ENCODE assay signal across 4 fruit fly cellular contexts in the genomic region with DNA sequence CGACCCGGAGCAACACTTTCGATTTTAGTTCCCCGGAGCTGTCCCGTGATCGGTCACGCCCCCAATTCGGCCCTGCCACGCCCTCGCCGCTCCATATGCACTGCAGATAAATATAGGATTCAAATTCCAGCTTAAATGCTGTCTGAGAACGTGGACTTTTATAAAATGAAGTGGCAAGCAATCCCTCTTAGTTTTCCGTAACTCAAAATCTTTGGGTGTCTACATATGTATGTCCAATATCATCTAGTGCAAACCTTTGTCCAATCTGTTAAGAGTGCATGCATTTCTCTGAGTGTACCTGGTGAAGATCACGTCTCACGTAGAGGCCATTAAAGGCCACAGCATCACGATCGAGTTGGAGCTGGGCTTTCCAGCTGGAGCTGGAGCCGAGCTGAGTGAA.
A peak's percentile ranks its signal among the peaks of the same experiment; 100 is the strongest.
TF ChIP-seq lines count a peak whose summit lies in the region.

No protein-coding gene starts in this region.

- no peak for TF ChIP-seq CTCF in whole organism, embryonic (GFP tag; optimal IDR thresholded peaks at IDR 0.05; lab: Kevin White, UChicago)

TF ChIP-seq in whole organism, embryonic, 481 proteins besides CTCF, POLR2A, EP300 and RAD21:
- TF ChIP-seq oc (tag; optimal IDR thresholded peaks at IDR 0.05; lab: Kevin White, UChicago), result no peak
- no peak for TF ChIP-seq abd-A (tag; optimal IDR thresholded peaks at IDR 0.05; lab: Kevin White, UChicago)
- TF ChIP-seq Drgx (GFP tag; IDR thresholded peaks at IDR 0.05; lab: Robert Waterston, UW), result peak; percentile 32; the same call in 1 of the 2 replicates
- no peak for TF ChIP-seq zen (tag; optimal IDR thresholded peaks at IDR 0.05; lab: Kevin White, UChicago)
- no peak for TF ChIP-seq CG6813 (GFP tag; optimal IDR thresholded peaks at IDR 0.05; lab: Kevin White, UChicago)
- no peak for TF ChIP-seq Mrtf (GFP tag; IDR thresholded peaks at IDR 0.05; lab: Robert Waterston, UW)
- no peak for TF ChIP-seq Atf3 (GFP tag; optimal IDR thresholded peaks at IDR 0.05; lab: Kevin White, UChicago)

TF ChIP-seq in whole organism, prepupa, 60 proteins besides CTCF, POLR2A, EP300 and RAD21 (continues in another document):
- TF ChIP-seq CG4318 (GFP tag; optimal IDR thresholded peaks at IDR 0.05; lab: Kevin White, UChicago), result no peak
- peak; percentile 49 for TF ChIP-seq cyc (GFP tag; optimal IDR thresholded peaks at IDR 0.05; lab: Kevin White, UChicago)
- TF ChIP-seq Blimp-1 (GFP tag; optimal IDR thresholded peaks at IDR 0.05; lab: Kevin White, UChicago), result peak; percentile 46
- TF ChIP-seq CG8319 (GFP tag; optimal IDR thresholded peaks at IDR 0.05; lab: Kevin White, UChicago), result no peak
- peak; percentile 13 for TF ChIP-seq CG34406 (GFP tag; optimal IDR thresholded peaks at IDR 0.05; lab: Kevin White, UChicago)
- peak; percentile 15 for TF ChIP-seq CG7368 (GFP tag; optimal IDR thresholded peaks at IDR 0.05; lab: Kevin White, UChicago)
- TF ChIP-seq ss (GFP tag; optimal IDR thresholded peaks at IDR 0.05; lab: Kevin White, UChicago), result no peak
- TF ChIP-seq vri (GFP tag; optimal IDR thresholded peaks at IDR 0.05; lab: Kevin White, UChicago), result no peak
- no peak for TF ChIP-seq spab (GFP tag; optimal IDR thresholded peaks at IDR 0.05; lab: Kevin White, UChicago)
- peak; percentile 5 for TF ChIP-seq CG11902 (GFP tag; optimal IDR thresholded peaks at IDR 0.05; lab: Kevin White, UChicago)
- 0 out of 2 replicates have a peak, but pooled peaks have one; percentile 26 for TF ChIP-seq CG11294 (GFP tag; IDR thresholded peaks at IDR 0.05; lab: Robert Waterston, UW)
- TF ChIP-seq esn (GFP tag; optimal IDR thresholded peaks at IDR 0.05; lab: Kevin White, UChicago), result peak; percentile 11
- TF ChIP-seq fd59A (GFP tag; optimal IDR thresholded peaks at IDR 0.05; lab: Kevin White, UChicago), result peak; percentile 2
- TF ChIP-seq topi (GFP tag; optimal IDR thresholded peaks at IDR 0.05; lab: Kevin White, UChicago), result peak; percentile 53
- no peak for TF ChIP-seq CG6276 (GFP tag; optimal IDR thresholded peaks at IDR 0.05; lab: Kevin White, UChicago)
- peak; percentile 34; the same call in 1 of the 2 replicates for TF ChIP-seq CG15336 (GFP tag; IDR thresholded peaks at IDR 0.05; lab: Robert Waterston, UW)
- no peak for TF ChIP-seq fd85E (GFP tag; optimal IDR thresholded peaks at IDR 0.05; lab: Kevin White, UChicago)
- TF ChIP-seq CG11762 (GFP tag; optimal IDR thresholded peaks at IDR 0.05; lab: Kevin White, UChicago; ENCODE audit: insufficient read depth), result no peak
- no peak for TF ChIP-seq dsx (GFP tag; optimal IDR thresholded peaks at IDR 0.05; lab: Kevin White, UChicago; ENCODE audit: poor library complexity, severe bottlenecking)
- TF ChIP-seq CG3919 (GFP tag; optimal IDR thresholded peaks at IDR 0.05; lab: Kevin White, UChicago), result peak; percentile 55
- TF ChIP-seq CG6854 (GFP tag; optimal IDR thresholded peaks at IDR 0.05; lab: Kevin White, UChicago), result no peak
- TF ChIP-seq Eip93F (GFP tag; optimal IDR thresholded peaks at IDR 0.05; lab: Kevin White, UChicago), result no peak
- TF ChIP-seq eg (GFP tag; IDR thresholded peaks at IDR 0.05; lab: Robert Waterston, UW), result peak; percentile 46; the same call in 1 of the 3 replicates
- TF ChIP-seq CG1621 (tag; optimal IDR thresholded peaks at IDR 0.05; lab: Kevin White, UChicago), result peak; percentile 22
- no peak for TF ChIP-seq Ets21C (GFP tag; optimal IDR thresholded peaks at IDR 0.05; lab: Kevin White, UChicago)

TF ChIP-seq in whole organism, pupa, 21 proteins besides CTCF, POLR2A, EP300 and RAD21:
- no peak for TF ChIP-seq EcR (GFP tag; optimal IDR thresholded peaks at IDR 0.05; lab: Kevin White, UChicago)
- peak; percentile 39 for TF ChIP-seq CG14655 (GFP tag; optimal IDR thresholded peaks at IDR 0.05; lab: Kevin White, UChicago)
- peak; percentile 27 for TF ChIP-seq CG15710 (tag; optimal IDR thresholded peaks at IDR 0.05; lab: Kevin White, UChicago)
- TF ChIP-seq CG34367 (tag; optimal IDR thresholded peaks at IDR 0.05; lab: Kevin White, UChicago), result no peak
- no peak for TF ChIP-seq CG32121 (GFP tag; IDR thresholded peaks at IDR 0.05; lab: Robert Waterston, UW)
- TF ChIP-seq D1 (tag; optimal IDR thresholded peaks at IDR 0.05; lab: Kevin White, UChicago), result no peak
- no peak for TF ChIP-seq CG8301 (tag; optimal IDR thresholded peaks at IDR 0.05; lab: Kevin White, UChicago)
- TF ChIP-seq CG10348 (GFP tag; IDR thresholded peaks at IDR 0.05; lab: Robert Waterston, UW), result no peak
- peak; percentile 42 for TF ChIP-seq CG9948 (tag; optimal IDR thresholded peaks at IDR 0.05; lab: Kevin White, UChicago)
- TF ChIP-seq CG4496 (GFP tag; IDR thresholded peaks at IDR 0.05; lab: Robert Waterston, UW), result peak; percentile 54; the same call in 1 of the 3 replicates
- no peak for TF ChIP-seq Ets98B (GFP tag; IDR thresholded peaks at IDR 0.05; lab: Robert Waterston, UW)
- peak; percentile 51 for TF ChIP-seq CG17806 (tag; optimal IDR thresholded peaks at IDR 0.05; lab: Kevin White, UChicago)
- TF ChIP-seq rn (GFP tag; IDR thresholded peaks at IDR 0.05; lab: Robert Waterston, UW), result no peak
- peak; percentile 61 for TF ChIP-seq CG8159 (tag; optimal IDR thresholded peaks at IDR 0.05; lab: Kevin White, UChicago)
- TF ChIP-seq Pif1A (GFP tag; optimal IDR thresholded peaks at IDR 0.05; lab: Kevin White, UChicago), result peak; percentile 32
- TF ChIP-seq Snoo (tag; optimal IDR thresholded peaks at IDR 0.05; lab: Kevin White, UChicago), result no peak
- peak; percentile 56; the same call in 1 of the 3 replicates for TF ChIP-seq fd96Ca (GFP tag; IDR thresholded peaks at IDR 0.05; lab: Robert Waterston, UW)
- TF ChIP-seq Pif1B (GFP tag; optimal IDR thresholded peaks at IDR 0.05; lab: Kevin White, UChicago), result no peak
- no peak for TF ChIP-seq gl (tag; optimal IDR thresholded peaks at IDR 0.05; lab: Kevin White, UChicago)
- TF ChIP-seq CG13204 (GFP tag; optimal IDR thresholded peaks at IDR 0.05; lab: Kevin White, UChicago), result no peak
- TF ChIP-seq CG12605 (GFP tag; IDR thresholded peaks at IDR 0.05; lab: Robert Waterston, UW), result no peak

TF ChIP-seq in whole organism, wandering third instar larva, 38 proteins besides CTCF, POLR2A, EP300 and RAD21:
- TF ChIP-seq CG9705 (GFP tag; optimal IDR thresholded peaks at IDR 0.05; lab: Kevin White, UChicago) (no peak), rgr (GFP tag; optimal IDR thresholded peaks at IDR 0.05; lab: Kevin White, UChicago) (peak; percentile 24), Mio (GFP tag; optimal IDR thresholded peaks at IDR 0.05; lab: Kevin White, UChicago) (no peak), ey (GFP tag; optimal IDR thresholded peaks at IDR 0.05; lab: Kevin White, UChicago) (peak; percentile 45), usp (GFP tag; optimal IDR thresholded peaks at IDR 0.05; lab: Kevin White, UChicago) (no peak), pan (optimal IDR thresholded peaks at IDR 0.05; lab: Kevin White, UChicago) (no peak), Myc (optimal IDR thresholded peaks at IDR 0.05; lab: Kevin White, UChicago) (no peak), sv (GFP tag; optimal IDR thresholded peaks at IDR 0.05; lab: Kevin White, UChicago) (no peak), h (GFP tag; optimal IDR thresholded peaks at IDR 0.05; lab: Kevin White, UChicago) (peak; percentile 52), woc (GFP tag; optimal IDR thresholded peaks at IDR 0.05; lab: Kevin White, UChicago) (peak; percentile 13), HLH106 (tag; optimal IDR thresholded peaks at IDR 0.05; lab: Kevin White, UChicago) (peak; percentile 29), Abd-B (GFP tag; optimal IDR thresholded peaks at IDR 0.05; lab: Kevin White, UChicago) (no peak), dl (GFP tag; optimal IDR thresholded peaks at IDR 0.05; lab: Kevin White, UChicago; ENCODE audit: insufficient read depth in 1 of 2, partially characterized antibody in 2 of 2) (no peak), OdsH (GFP tag; optimal IDR thresholded peaks at IDR 0.05; lab: Kevin White, UChicago) (peak; percentile 10), Hr78 (GFP tag; optimal IDR thresholded peaks at IDR 0.05; lab: Kevin White, UChicago) (no peak), tai (GFP tag; optimal IDR thresholded peaks at IDR 0.05; lab: Kevin White, UChicago) (no peak), CG32264 (GFP tag; optimal IDR thresholded peaks at IDR 0.05; lab: Kevin White, UChicago) (no peak), Vsx2 (GFP tag; optimal IDR thresholded peaks at IDR 0.05; lab: Kevin White, UChicago; ENCODE audit: partially characterized antibody) (no peak), foxo (GFP tag; optimal IDR thresholded peaks at IDR 0.05; lab: Kevin White, UChicago) (peak in 1 of 2 experiments; percentile 25), Sp1 (GFP tag; optimal IDR thresholded peaks at IDR 0.05; lab: Kevin White, UChicago) (peak; percentile 2), Rel (GFP tag; optimal IDR thresholded peaks at IDR 0.05; lab: Kevin White, UChicago) (no peak), Rel (tag; optimal IDR thresholded peaks at IDR 0.05; lab: Kevin White, UChicago) (no peak), brk (GFP tag; optimal IDR thresholded peaks at IDR 0.05; lab: Kevin White, UChicago) (no peak), fru (GFP tag; optimal IDR thresholded peaks at IDR 0.05; lab: Kevin White, UChicago) (peak; percentile 50), GATAd (GFP tag; optimal IDR thresholded peaks at IDR 0.05; lab: Kevin White, UChicago) (no peak), br (GFP tag; optimal IDR thresholded peaks at IDR 0.05; lab: Kevin White, UChicago) (peak; percentile 22), N (GFP tag; optimal IDR thresholded peaks at IDR 0.05; lab: Kevin White, UChicago) (no peak), CrebA (GFP tag; optimal IDR thresholded peaks at IDR 0.05; lab: Kevin White, UChicago; ENCODE audit: borderline replicate concordance) (no peak), Dif (GFP tag; optimal IDR thresholded peaks at IDR 0.05; lab: Kevin White, UChicago; ENCODE audit: partially characterized antibody) (no peak)
